Worm (Caenorhabditis elegans) whole organism, L3 larva: ENCODE data around the gene cpz-2.

Experiments used
- ZK546.5 ChIP-seq: sonication (generic microtip); optimal IDR thresholded peaks from 2 replicates; lab custom pipeline; 2017; ENCODE audit warnings: missing biosample characterization, missing genetic modification characterization
- aly-2 ChIP-seq: fragments of 150-350 bp; optimal IDR thresholded peaks from 2 replicates; lab custom pipeline; 2014; ENCODE audit warnings: missing biosample characterization, missing genetic modification characterization
- ama-1 ChIP-seq: fragments of 150-350 bp; optimal IDR thresholded peaks from 2 replicates; lab custom pipeline; 2018
- ceh-16 ChIP-seq: sonication (generic microtip); optimal IDR thresholded peaks from 2 replicates; lab custom pipeline; 2017; ENCODE audit warnings: missing biosample characterization, missing genetic modification characterization
- ceh-28 ChIP-seq: fragments of 150-350 bp; optimal IDR thresholded peaks from 2 replicates; lab custom pipeline; 2014; ENCODE audit warnings: missing biosample characterization, missing genetic modification reagents, missing genetic modification characterization
- ceh-82 ChIP-seq: fragments of 150-350 bp; optimal IDR thresholded peaks from 2 replicates; lab custom pipeline; 2014; ENCODE audit warnings: missing biosample characterization, missing genetic modification characterization
- ceh-9 ChIP-seq: sonication (generic microtip); optimal IDR thresholded peaks from 2 replicates; lab custom pipeline; 2018; ENCODE audit warnings: missing biosample characterization, missing genetic modification characterization
- egl-27 ChIP-seq: sonication (generic microtip); optimal IDR thresholded peaks from 4 replicates; lab custom pipeline; 2017; ENCODE audit warnings: missing biosample characterization, missing genetic modification reagents, missing genetic modification characterization
- egl-5 ChIP-seq: fragments of 150-350 bp; optimal IDR thresholded peaks from 2 replicates; lab custom pipeline; 2017; ENCODE audit warnings: missing biosample characterization, missing genetic modification reagents, missing genetic modification characterization, inconsistent platforms
- elt-1 ChIP-seq: fragments of 150-350 bp; optimal IDR thresholded peaks from 2 replicates; lab custom pipeline; 2014; ENCODE audit warnings: missing biosample characterization, missing genetic modification characterization
- elt-2 ChIP-seq: sonication (generic microtip); optimal IDR thresholded peaks from 2 replicates; lab custom pipeline; 2016; ENCODE audit warnings: missing genetic modification reagents, mild to moderate bottlenecking, missing genetic modification characterization, missing compliant biosample characterization
- elt-3 ChIP-seq, 3 experiments: fragments of 150-350 bp in 1 of 3; sonication (generic microtip) in 2 of 3; optimal IDR thresholded peaks; 2 replicates in 2 of 3; 4 replicates in 1 of 3; lab custom pipeline; 2014 to 2017; ENCODE audit warnings: missing biosample characterization in 3 of 3, missing genetic modification characterization in 3 of 3
- eor-1 ChIP-seq, 2 experiments: fragments of 150-350 bp; optimal IDR thresholded peaks; 2 replicates each; lab custom pipeline; 2014 to 2018; ENCODE audit warnings: missing biosample characterization in 2 of 2, missing genetic modification characterization in 2 of 2
- fkh-10 ChIP-seq: sonication (generic microtip); optimal IDR thresholded peaks from 2 replicates; lab custom pipeline; 2017; ENCODE audit warnings: missing biosample characterization, missing genetic modification reagents, missing genetic modification characterization
- fkh-2 ChIP-seq: fragments of 150-350 bp; optimal IDR thresholded peaks from 2 replicates; lab custom pipeline; 2014; ENCODE audit warnings: missing biosample characterization, missing genetic modification reagents, missing genetic modification characterization
- jun-1 ChIP-seq: fragments of 150-350 bp; optimal IDR thresholded peaks from 2 replicates; lab custom pipeline; 2014; ENCODE audit warnings: missing biosample characterization, missing genetic modification reagents, missing genetic modification characterization
- lin-15B ChIP-seq: fragments of 150-350 bp; optimal IDR thresholded peaks from 2 replicates; lab custom pipeline; 2014; ENCODE audit warnings: missing biosample characterization, missing genetic modification characterization
- lin-39 ChIP-seq: fragments of 150-350 bp; optimal IDR thresholded peaks from 2 replicates; lab custom pipeline; 2018; ENCODE audit warnings: missing biosample characterization, missing genetic modification reagents, missing genetic modification characterization
- mml-1 ChIP-seq: fragments of 150-350 bp; sonication (generic microtip); optimal IDR thresholded peaks from 3 replicates; lab custom pipeline; 2014; ENCODE audit warnings: missing biosample characterization, missing genetic modification characterization
- nfya-1 ChIP-seq: sonication (generic microtip); optimal IDR thresholded peaks from 2 replicates; lab custom pipeline; 2017; ENCODE audit warnings: missing genetic modification characterization, mild to moderate bottlenecking, missing compliant biosample characterization, antibody characterized with exemption, moderate library complexity; ENCODE audit not compliant: insufficient read depth
- nhr-12 ChIP-seq: fragments of 150-350 bp; optimal IDR thresholded peaks from 2 replicates; lab custom pipeline; 2014; ENCODE audit warnings: missing biosample characterization, missing genetic modification characterization
- nhr-23 ChIP-seq: fragments of 150-350 bp; optimal IDR thresholded peaks from 2 replicates; lab custom pipeline; 2014; ENCODE audit warnings: missing biosample characterization, missing genetic modification reagents, missing genetic modification characterization
- nhr-237 ChIP-seq: fragments of 150-350 bp; optimal IDR thresholded peaks from 2 replicates; lab custom pipeline; 2014; ENCODE audit warnings: missing biosample characterization, missing genetic modification characterization
- nhr-25 ChIP-seq: sonication (generic microtip); optimal IDR thresholded peaks from 2 replicates; lab custom pipeline; 2017; ENCODE audit warnings: missing biosample characterization, missing genetic modification characterization
- nhr-28 ChIP-seq: fragments of 150-350 bp; optimal IDR thresholded peaks from 2 replicates; lab custom pipeline; 2014; ENCODE audit warnings: missing biosample characterization, missing genetic modification characterization
- nhr-43 ChIP-seq: sonication (generic microtip); optimal IDR thresholded peaks from 2 replicates; lab custom pipeline; 2016; ENCODE audit warnings: mild to moderate bottlenecking, missing genetic modification characterization, missing compliant biosample characterization; ENCODE audit not compliant: poor library complexity, severe bottlenecking
- nhr-77 ChIP-seq: fragments of 150-350 bp; optimal IDR thresholded peaks from 2 replicates; lab custom pipeline; 2014; ENCODE audit warnings: missing biosample characterization, missing genetic modification characterization
- pha-4 ChIP-seq: fragments of 150-350 bp; optimal IDR thresholded peaks from 2 replicates; lab custom pipeline; 2014; ENCODE audit warnings: missing biosample characterization, missing genetic modification reagents, missing genetic modification characterization
- pqm-1 ChIP-seq: fragments of 150-350 bp; optimal IDR thresholded peaks from 2 replicates; lab custom pipeline; 2017; ENCODE audit warnings: missing biosample characterization, missing genetic modification characterization, inconsistent platforms
- tbx-2 ChIP-seq: sonication (generic microtip); optimal IDR thresholded peaks from 2 replicates; lab custom pipeline; 2016; ENCODE audit warnings: mild to moderate bottlenecking, missing genetic modification characterization, missing compliant biosample characterization
- unc-62 ChIP-seq: fragments of 150-350 bp; sonication (generic microtip); optimal IDR thresholded peaks from 4 replicates; lab custom pipeline; 2014; ENCODE audit warnings: missing biosample characterization, missing genetic modification reagents, missing genetic modification characterization
- zag-1 ChIP-seq: fragments of 150-350 bp; optimal IDR thresholded peaks from 2 replicates; lab custom pipeline; 2014; ENCODE audit warnings: missing biosample characterization, missing genetic modification characterization
- ztf-4 ChIP-seq: fragments of 150-350 bp; optimal IDR thresholded peaks from 2 replicates; lab custom pipeline; 2014; ENCODE audit warnings: missing biosample characterization, missing genetic modification characterization

cpz-2 gene

ce11 chrV:13416076-13416475 is 35.1 kb downstream of the cpz-2 start:
- TF ChIP-seq nhr-25 (tag; lab: Kevin White, UChicago) = peak; percentile 4
- TF ChIP-seq nhr-43 = peak; percentile 46
- no peak for TF ChIP-seq pha-4 (tag; lab: Kevin White, UChicago)
- no peak for TF ChIP-seq lin-39 (tag; lab: Kevin White, UChicago)
- no peak for TF ChIP-seq nhr-28 (tag; lab: Kevin White, UChicago)
- TF ChIP-seq unc-62 (GFP tag; lab: Kevin White, UChicago) = no peak
- peak; percentile 79 for TF ChIP-seq nhr-77 (tag; lab: Kevin White, UChicago)
- TF ChIP-seq ceh-82 = peak; percentile 39
- TF ChIP-seq, all 47 proteins: peak for 4

ce11 chrV:13417513-13417912 is 36.5 kb downstream of the cpz-2 start, which contains the start of gene F53F1.6:
TSS of gene F53F1.6 (minus strand) at chrV:13417613.
- no peak for TF ChIP-seq nfya-1 (tag; lab: Kevin White, UChicago)
- TF ChIP-seq nhr-23 (tag; lab: Kevin White, UChicago) = no peak
- no peak for TF ChIP-seq unc-62 (GFP tag; lab: Kevin White, UChicago)
- no peak for TF ChIP-seq ceh-16 (tag; lab: Kevin White, UChicago)
- no peak for TF ChIP-seq nhr-237 (tag; lab: Kevin White, UChicago)
- TF ChIP-seq tbx-2 (tag; lab: Kevin White, UChicago) = no peak
- no peak for TF ChIP-seq fkh-2 (tag; lab: Kevin White, UChicago)
- TF ChIP-seq ZK546.5 (tag; lab: Kevin White, UChicago) = no peak
- no peak for TF ChIP-seq nhr-43
- no peak for TF ChIP-seq egl-5 (tag; lab: Kevin White, UChicago)
- no peak for TF ChIP-seq lin-15B (tag; lab: Kevin White, UChicago)
- TF ChIP-seq ama-1 (lab: Kevin White, UChicago) = no peak
- TF ChIP-seq zag-1 (tag; lab: Kevin White, UChicago) = no peak
- no peak for TF ChIP-seq aly-2
- TF ChIP-seq egl-27 = no peak
- TF ChIP-seq pha-4 (tag; lab: Kevin White, UChicago) = no peak
- TF ChIP-seq nhr-25 (tag; lab: Kevin White, UChicago) = no peak
- TF ChIP-seq, all 47 proteins: peak for 0

ce11 chrV:13420640-13421039 is 39.7 kb downstream of the cpz-2 start, which contains the start of gene srv-8:
TSS of gene srv-8 (minus strand) at chrV:13420740.
- no peak for TF ChIP-seq aly-2
- TF ChIP-seq fkh-10 (GFP tag; lab: Kevin White, UChicago) = no peak
- TF ChIP-seq tbx-2 (tag; lab: Kevin White, UChicago) = no peak

ce11 chrV:13421697-13422096 is 40.7 kb downstream of the cpz-2 start:
- TF ChIP-seq jun-1 (tag; lab: Kevin White, UChicago) (peak; percentile 18), pqm-1 (tag; lab: Kevin White, UChicago) (peak; percentile 96), elt-3 (tag; optimal IDR thresholded peaks at IDR 0.05; lab: Kevin White, UChicago) (no peak), ama-1 (lab: Kevin White, UChicago) (no peak), elt-2 (tag; lab: Kevin White, UChicago) (peak; percentile 91)

ce11 chrV:13423045-13423444 is 42.1 kb downstream of the cpz-2 start, which contains the start of gene srv-9:
TSS of gene srv-9 (minus strand) at chrV:13423145.
- TF ChIP-seq mml-1 (no peak), ztf-4 (tag; lab: Kevin White, UChicago) (no peak), nhr-237 (tag; lab: Kevin White, UChicago) (no peak), nhr-12 (tag; lab: Kevin White, UChicago) (no peak), jun-1 (tag; lab: Kevin White, UChicago) (no peak), fkh-10 (GFP tag; lab: Kevin White, UChicago) (no peak), egl-27 (no peak), ceh-28 (tag; lab: Kevin White, UChicago) (no peak), eor-1 (tag; optimal IDR thresholded peaks at IDR 0.05; lab: Kevin White, UChicago) (no peak), ceh-16 (tag; lab: Kevin White, UChicago) (no peak), elt-1 (tag; lab: Kevin White, UChicago) (no peak), ceh-9 (tag; lab: Kevin White, UChicago) (no peak)
